Worm (Caenorhabditis elegans): ENCODE data around the gene K09C4.1.

- TF ChIP-seq nfya-1 (tag; optimal IDR thresholded peaks at IDR 0.05): no peak
- no peak for TF ChIP-seq ttx-3 (tag; optimal IDR thresholded peaks at IDR 0.05)
- no peak for TF ChIP-seq pqm-1 (tag; optimal IDR thresholded peaks at IDR 0.05)
- no peak for TF ChIP-seq ceh-45 (GFP tag; IDR thresholded peaks at IDR 0.05)
- TF ChIP-seq F13H6.1 (tag; optimal IDR thresholded peaks at IDR 0.05): no peak
- TF ChIP-seq ahr-1 (tag; optimal IDR thresholded peaks at IDR 0.05): no peak
- TF ChIP-seq ceh-34 (tag; optimal IDR thresholded peaks at IDR 0.05): no peak
- TF ChIP-seq dmd-4 (tag; optimal IDR thresholded peaks at IDR 0.05; ENCODE audit: borderline replicate concordance): no peak
- TF ChIP-seq unc-55 (GFP tag; optimal IDR thresholded peaks at IDR 0.05): no peak
These were observed 36.1 kb upstream of the K09C4.1 start, which contains the start of gene fbxb-71 for ce11 chrX:3262600-3262999.
